Fruit fly (Drosophila melanogaster) whole organism, embryonic: ENCODE measurements around the gene erm.

Source experiments
- Blimp-1 ChIP-seq: fragments of 200-800 bp; sonication (Bioruptor generic); optimal IDR thresholded peaks from 3 replicates; lab custom pipeline; 2018; ENCODE audit warnings: missing biosample characterization, missing genetic modification characterization, mild to moderate bottlenecking, moderate library complexity, missing genetic modification reagents
- CG10654 ChIP-seq: fragments of 200-800 bp; sonication (Bioruptor generic); optimal IDR thresholded peaks from 2 replicates; lab custom pipeline; 2016; ENCODE audit warnings: missing biosample characterization, missing genetic modification characterization
- CG11504 ChIP-seq: fragments of 200-800 bp; sonication (Bioruptor generic); optimal IDR thresholded peaks from 3 replicates; lab custom pipeline; 2019; ENCODE audit warnings: missing biosample characterization, mild to moderate bottlenecking, missing genetic modification characterization, moderate library complexity
- CG11696 ChIP-seq: fragments of 200-800 bp; sonication (Bioruptor generic); IDR thresholded peaks from 2 replicates; pipeline ENCODE4 v1.3.6; 2022; ENCODE audit warnings: missing biosample characterization, missing genetic modification characterization
- CG12071 ChIP-seq: fragments of 200-800 bp; sonication (Bioruptor generic); optimal IDR thresholded peaks from 3 replicates; lab custom pipeline; 2018; ENCODE audit warnings: missing biosample characterization, mild to moderate bottlenecking, missing genetic modification characterization
- CG1233 ChIP-seq: fragments of 200-800 bp; sonication (Bioruptor generic); optimal IDR thresholded peaks from 4 replicates; lab custom pipeline; 2018; ENCODE audit warnings: missing biosample characterization, mild to moderate bottlenecking, missing genetic modification characterization
- CG12744 ChIP-seq: fragments of 200-800 bp; sonication (Bioruptor generic); optimal IDR thresholded peaks from 2 replicates; lab custom pipeline; 2016; ENCODE audit warnings: missing biosample characterization, missing genetic modification characterization
- CG14441 ChIP-seq: fragments of 200-800 bp; sonication (Bioruptor generic); IDR thresholded peaks from 2 replicates; pipeline ENCODE4 v1.3.6; 2022; ENCODE audit warnings: missing biosample characterization, missing genetic modification characterization
- CG15073 ChIP-seq: fragments of 200-800 bp; sonication (Bioruptor generic); optimal IDR thresholded peaks from 2 replicates; lab custom pipeline; 2016; ENCODE audit warnings: missing biosample characterization, missing genetic modification characterization
- CG16815 ChIP-seq: fragments of 200-800 bp; sonication (Bioruptor generic); optimal IDR thresholded peaks from 3 replicates; lab custom pipeline; 2017; ENCODE audit warnings: missing biosample characterization, mild to moderate bottlenecking, missing genetic modification characterization
- CG17328 ChIP-seq: fragments of 200-800 bp; sonication (Bioruptor generic); IDR thresholded peaks from 2 replicates; pipeline ENCODE4 v1.3.6; 2022; ENCODE audit warnings: missing biosample characterization, missing genetic modification characterization
- CG18262 ChIP-seq: fragments of 200-800 bp; optimal IDR thresholded peaks from 3 replicates; lab custom pipeline; 2019; ENCODE audit warnings: missing biosample characterization, mild to moderate bottlenecking, missing genetic modification characterization, moderate library complexity
- CG18476 ChIP-seq: fragments of 200-800 bp; sonication (Bioruptor generic); optimal IDR thresholded peaks from 2 replicates; lab custom pipeline; 2016; ENCODE audit warnings: missing biosample characterization, mild to moderate bottlenecking, missing genetic modification characterization
- CG18764 ChIP-seq: fragments of 200-800 bp; sonication (Bioruptor generic); optimal IDR thresholded peaks from 3 replicates; lab custom pipeline; 2016; ENCODE audit warnings: missing biosample characterization, missing genetic modification characterization
- CG2889 ChIP-seq: fragments of 200-800 bp; sonication (Bioruptor generic); IDR thresholded peaks from 3 replicates; pipeline ENCODE4 v1.3.6; 2022; ENCODE audit warnings: missing biosample characterization, missing genetic modification characterization
- CG30431 ChIP-seq: fragments of 200-800 bp; sonication (Bioruptor generic); optimal IDR thresholded peaks from 2 replicates; lab custom pipeline; 2017; ENCODE audit warnings: missing biosample characterization, missing genetic modification characterization
- CG5953 ChIP-seq: fragments of 200-800 bp; sonication (Bioruptor generic); IDR thresholded peaks from 2 replicates; pipeline ENCODE4 v1.3.6; 2022; ENCODE audit warnings: missing biosample characterization, missing genetic modification characterization
- CG6175 ChIP-seq: fragments of 200-800 bp; sonication (Bioruptor generic); IDR thresholded peaks from 3 replicates; pipeline ENCODE4 v1.3.6; 2022; ENCODE audit warnings: missing biosample characterization, missing genetic modification characterization
- CG6272 ChIP-seq: fragments of 200-800 bp; sonication (Bioruptor generic); IDR thresholded peaks from 2 replicates; pipeline ENCODE4 v1.3.6; 2022; ENCODE audit warnings: missing biosample characterization, missing genetic modification characterization
- CG6854 ChIP-seq: fragments of 200-800 bp; sonication (Bioruptor generic); optimal IDR thresholded peaks from 3 replicates; lab custom pipeline; 2017; ENCODE audit warnings: missing biosample characterization, mild to moderate bottlenecking, missing genetic modification characterization
- CG9932 ChIP-seq: fragments of 200-800 bp; sonication (Bioruptor generic); IDR thresholded peaks from 2 replicates; pipeline ENCODE4 v1.3.6; 2022; ENCODE audit warnings: missing biosample characterization, missing genetic modification characterization
- Dll ChIP-seq: fragments of 200-800 bp; sonication (Bioruptor generic); IDR thresholded peaks from 4 replicates; pipeline ENCODE4 v1.3.6; 2022; ENCODE audit warnings: missing biosample characterization, missing genetic modification characterization; ENCODE audit not compliant: partially characterized antibody
- E2f1 ChIP-seq: fragments of 200-800 bp; sonication (Bioruptor generic); IDR thresholded peaks from 2 replicates; pipeline ENCODE4 v1.3.6; 2022; ENCODE audit warnings: missing biosample characterization, missing genetic modification characterization
- ERR ChIP-seq: fragments of 200-800 bp; sonication (Bioruptor generic); optimal IDR thresholded peaks from 2 replicates; lab custom pipeline; 2016; ENCODE audit warnings: missing biosample characterization, missing genetic modification characterization
- Hand ChIP-seq: fragments of 200-800 bp; sonication (Bioruptor generic); optimal IDR thresholded peaks from 2 replicates; lab custom pipeline; 2017; ENCODE audit warnings: mild to moderate bottlenecking, missing biosample characterization, missing genetic modification reagents, missing genetic modification characterization
- Hey ChIP-seq: fragments of 200-800 bp; sonication (Bioruptor generic); optimal IDR thresholded peaks from 3 replicates; lab custom pipeline; 2018; ENCODE audit warnings: missing biosample characterization, mild to moderate bottlenecking, missing genetic modification characterization
- Mes4 ChIP-seq: fragments of 200-800 bp; sonication (Bioruptor generic); optimal IDR thresholded peaks from 2 replicates; lab custom pipeline; 2016; ENCODE audit warnings: missing biosample characterization, missing genetic modification characterization
- Neu2 ChIP-seq: fragments of 200-800 bp; sonication (Bioruptor generic); optimal IDR thresholded peaks from 3 replicates; lab custom pipeline; 2016; ENCODE audit warnings: missing biosample characterization, missing genetic modification characterization, borderline replicate concordance
- Nf-YB ChIP-seq: fragments of 200-800 bp; sonication (Bioruptor generic); optimal IDR thresholded peaks from 3 replicates; lab custom pipeline; 2019; ENCODE audit warnings: missing biosample characterization, mild to moderate bottlenecking, missing genetic modification characterization, moderate library complexity
- Ssrp ChIP-seq: fragments of 200-800 bp; sonication (Bioruptor generic); optimal IDR thresholded peaks from 2 replicates; lab custom pipeline; 2018; ENCODE audit warnings: missing biosample characterization, mild to moderate bottlenecking, missing genetic modification characterization, moderate library complexity
- ash1 ChIP-seq: fragments of 200-800 bp; sonication (Bioruptor generic); optimal IDR thresholded peaks from 2 replicates; lab custom pipeline; 2018; ENCODE audit warnings: missing biosample characterization, mild to moderate bottlenecking, missing genetic modification characterization
- bab2 ChIP-seq: fragments of 200-800 bp; sonication (Bioruptor generic); optimal IDR thresholded peaks from 2 replicates; lab custom pipeline; 2016; ENCODE audit warnings: missing biosample characterization, missing genetic modification characterization
- br ChIP-seq: fragments of >200 bp; optimal IDR thresholded peaks from 2 replicates; lab custom pipeline; 2017
- chif ChIP-seq, 2 experiments: fragments of 200-800 bp; sonication (Bioruptor generic); optimal IDR thresholded peaks; 3 replicates each; lab custom pipeline; 2016; ENCODE audit warnings: missing biosample characterization in 2 of 2, missing genetic modification characterization in 2 of 2
- danr ChIP-seq: fragments of 200-800 bp; sonication (Bioruptor generic); IDR thresholded peaks from 2 replicates; pipeline ENCODE4 v1.3.6; 2022; ENCODE audit warnings: missing biosample characterization, missing genetic modification characterization
- hkb ChIP-seq, 2 experiments: fragments of 200-800 bp in 1 of 2; fragments of >200 bp in 1 of 2; sonication (Bioruptor generic) in 1 of 2; IDR thresholded peaks in 1 of 2; optimal IDR thresholded peaks in 1 of 2; 2 replicates each; pipeline versions ENCODE4 v1.3.6 to Lab custom; 2017 to 2022; ENCODE audit warnings: missing biosample characterization in 1 of 2, missing genetic modification characterization in 1 of 2
- kni ChIP-seq: fragments of 200-800 bp; sonication (Bioruptor generic); optimal IDR thresholded peaks from 3 replicates; lab custom pipeline; 2017; ENCODE audit warnings: mild to moderate bottlenecking, missing biosample characterization, missing genetic modification reagents, missing genetic modification characterization
- mam ChIP-seq: fragments of 200-800 bp; sonication (Bioruptor generic); optimal IDR thresholded peaks from 3 replicates; lab custom pipeline; 2016; ENCODE audit warnings: missing biosample characterization, missing genetic modification characterization
- mld ChIP-seq: fragments of 200-800 bp; sonication (Bioruptor generic); IDR thresholded peaks from 3 replicates; pipeline ENCODE4 v1.3.6; 2022; ENCODE audit warnings: missing biosample characterization, missing genetic modification characterization; ENCODE audit not compliant: partially characterized antibody
- prd ChIP-seq, 3 experiments: fragments of >200 bp in 2 of 3; fragments of 200-800 bp in 1 of 3; sonication (Bioruptor generic) in 1 of 3; optimal IDR thresholded peaks in 2 of 3; IDR thresholded peaks in 1 of 3; 2 replicates in 2 of 3; 3 replicates in 1 of 3; pipeline versions ENCODE4 v1.3.6 to Lab custom; 2017 to 2022; ENCODE audit warnings: missing biosample characterization in 1 of 3, missing genetic modification characterization in 1 of 3
- ranshi ChIP-seq: fragments of 200-800 bp; sonication (Bioruptor generic); IDR thresholded peaks from 2 replicates; pipeline ENCODE4 v1.3.6; 2022; ENCODE audit warnings: missing biosample characterization, missing genetic modification characterization
- row ChIP-seq: fragments of 200-800 bp; sonication (Bioruptor generic); IDR thresholded peaks from 3 replicates; pipeline ENCODE4 v1.3.6; 2022; ENCODE audit warnings: missing biosample characterization, missing genetic modification characterization
- stc ChIP-seq: fragments of 200-800 bp; sonication (Bioruptor generic); IDR thresholded peaks from 2 replicates; pipeline ENCODE4 v1.3.6; 2022; ENCODE audit warnings: missing biosample characterization, missing genetic modification characterization
- trem ChIP-seq: fragments of 200-800 bp; optimal IDR thresholded peaks from 3 replicates; lab custom pipeline; 2019; ENCODE audit warnings: missing biosample characterization, mild to moderate bottlenecking, missing genetic modification characterization, moderate library complexity
- trh ChIP-seq: fragments of 200-800 bp; sonication (Bioruptor generic); optimal IDR thresholded peaks from 2 replicates; lab custom pipeline; 2016; ENCODE audit warnings: missing biosample characterization, missing genetic modification characterization
- tup ChIP-seq: fragments of 200-800 bp; sonication (Bioruptor generic); optimal IDR thresholded peaks from 2 replicates; lab custom pipeline; 2016; ENCODE audit warnings: missing biosample characterization, mild to moderate bottlenecking, missing genetic modification characterization, moderate library complexity
- twi ChIP-seq: fragments of 200-800 bp; optimal IDR thresholded peaks from 2 replicates; lab custom pipeline; 2019; ENCODE audit warnings: missing biosample characterization, mild to moderate bottlenecking, missing genetic modification characterization, moderate library complexity
- vfl ChIP-seq: fragments of 200-800 bp; sonication (Bioruptor generic); optimal IDR thresholded peaks from 2 replicates; lab custom pipeline; 2016; ENCODE audit warnings: missing biosample characterization, missing genetic modification characterization

erm gene

dm6 chr2L:1986343-1987280, 16.4 kb upstream of the erm start (continued):
- TF ChIP-seq CG11696 (GFP tag; lab: Robert Waterston, UW): peak; percentile 42; the same call in 1 of the 2 replicates
- peak; percentile 27 for TF ChIP-seq CG12071 (GFP tag; lab: Kevin White, UChicago)
- TF ChIP-seq CG1233 (GFP tag; lab: Kevin White, UChicago): no peak
- TF ChIP-seq row: peak; percentile 73
- TF ChIP-seq CG16815 (GFP tag; lab: Kevin White, UChicago): peak; percentile 4
- TF ChIP-seq trh (GFP tag; lab: Kevin White, UChicago): no peak
- peak; percentile 72 for TF ChIP-seq CG11504
- TF ChIP-seq ERR (GFP tag; lab: Kevin White, UChicago): peak; percentile 76
- TF ChIP-seq Mes4 (GFP tag; lab: Kevin White, UChicago): no peak
- no peak for TF ChIP-seq hkb (optimal IDR thresholded peaks at IDR 0.05; lab: Kevin White, UChicago)
- peak; percentile 70 for TF ChIP-seq hkb (GFP tag; IDR thresholded peaks at IDR 0.05; lab: Robert Waterston, UW)
- TF ChIP-seq trem: no peak
- TF ChIP-seq CG30431 (GFP tag; lab: Kevin White, UChicago): peak; percentile 13
- TF ChIP-seq CG6175: no peak
- TF ChIP-seq Nf-YB (GFP tag; lab: Kevin White, UChicago): no peak
- peak; percentile 7 for TF ChIP-seq vfl
- peak in 1 of 2 experiments; percentile 26 for TF ChIP-seq chif (GFP tag; optimal IDR thresholded peaks at IDR 0.05; lab: Kevin White, UChicago)
- no peak for TF ChIP-seq CG18764
- peak; percentile 42 for TF ChIP-seq Hand (GFP tag; lab: Kevin White, UChicago)
- TF ChIP-seq CG18476 (GFP tag; lab: Kevin White, UChicago): peak; percentile 7
- peak; percentile 11 for TF ChIP-seq Ssrp (tag; lab: Kevin White, UChicago)
- peak; percentile 31; the same call in 1 of the 2 replicates for TF ChIP-seq danr (GFP tag; lab: Robert Waterston, UW)
- no peak for TF ChIP-seq mld (GFP tag; lab: Robert Waterston, UW)
- peak; percentile 48 for TF ChIP-seq bab2 (GFP tag; lab: Kevin White, UChicago)
- peak; percentile 23; the same call in 1 of the 2 replicates for TF ChIP-seq E2f1 (GFP tag; lab: Robert Waterston, UW)
- no peak for TF ChIP-seq CG6272 (GFP tag; lab: Robert Waterston, UW)
- no peak for TF ChIP-seq Dll
- 0 out of 2 replicates have a peak, but pooled peaks have one; percentile 32 for TF ChIP-seq CG17328
- TF ChIP-seq CG12744 (GFP tag; lab: Kevin White, UChicago): no peak
- no peak for TF ChIP-seq Neu2
- peak; percentile 12 for TF ChIP-seq CG10654
- TF ChIP-seq CG15073 (GFP tag; lab: Kevin White, UChicago): no peak
- TF ChIP-seq Hey (tag; lab: Kevin White, UChicago): no peak
- TF ChIP-seq prd (optimal IDR thresholded peaks at IDR 0.05; lab: Kevin White, UChicago): no peak
- TF ChIP-seq prd (GFP tag; IDR thresholded peaks at IDR 0.05; lab: Robert Waterston, UW): peak; percentile 49; the same call in 1 of the 3 replicates
- TF ChIP-seq CG9932 (GFP tag; lab: Robert Waterston, UW): peak; percentile 75
- TF ChIP-seq stc (GFP tag; lab: Robert Waterston, UW): no peak
- TF ChIP-seq tup (GFP tag; lab: Kevin White, UChicago): no peak
- no peak for TF ChIP-seq twi (tag; lab: Kevin White, UChicago)
- TF ChIP-seq CG6854 (GFP tag; lab: Kevin White, UChicago): no peak
- TF ChIP-seq ash1 (GFP tag; lab: Kevin White, UChicago): no peak
- no peak for TF ChIP-seq CG5953 (GFP tag; lab: Robert Waterston, UW)
- 0 out of 2 replicates have a peak, but pooled peaks have one; percentile 24 for TF ChIP-seq ranshi (GFP tag; lab: Robert Waterston, UW)
- TF ChIP-seq CG18262 (tag; lab: Kevin White, UChicago): peak; percentile 15
- TF ChIP-seq kni (GFP tag; lab: Kevin White, UChicago): no peak
- TF ChIP-seq CG14441 (GFP tag; lab: Robert Waterston, UW): peak; percentile 65
- peak; percentile 16 for TF ChIP-seq Blimp-1 (GFP tag; lab: Kevin White, UChicago)
- TF ChIP-seq CG2889 (GFP tag; lab: Robert Waterston, UW): no peak
- TF ChIP-seq br (lab: Kevin White, UChicago): no peak
- peak; percentile 42 for TF ChIP-seq mam
